Worm (Caenorhabditis elegans): Measurements from ENCODE around the gene ZK355.3.

ce11 chrII:2965215-2965998, 38.0 kb upstream of the ZK355.3 start:
- no peak for TF ChIP-seq blmp-1 (tag; optimal IDR thresholded peaks at IDR 0.05; ENCODE audit: insufficient read depth)
- TF ChIP-seq zag-1 (tag; optimal IDR thresholded peaks at IDR 0.05): no peak
- TF ChIP-seq nhr-77 (tag; optimal IDR thresholded peaks at IDR 0.05): no peak
- TF ChIP-seq nhr-21 (tag; optimal IDR thresholded peaks at IDR 0.05): no peak
- no peak for TF ChIP-seq lin-39 (tag; optimal IDR thresholded peaks at IDR 0.05)
- TF ChIP-seq nhr-11 (tag; optimal IDR thresholded peaks at IDR 0.05): no peak
- no peak for TF ChIP-seq skn-1 (tag; optimal IDR thresholded peaks at IDR 0.05)
- TF ChIP-seq fos-1 (tag; optimal IDR thresholded peaks at IDR 0.05): no peak
- no peak for TF ChIP-seq ZK546.5 (tag; optimal IDR thresholded peaks at IDR 0.05)
- no peak for TF ChIP-seq unc-39 (tag; optimal IDR thresholded peaks at IDR 0.05)
- TF ChIP-seq mdl-1 (tag; optimal IDR thresholded peaks at IDR 0.05): no peak
- no peak for TF ChIP-seq nhr-12 (tag; optimal IDR thresholded peaks at IDR 0.05)
- no peak for TF ChIP-seq elt-3 (tag; optimal IDR thresholded peaks at IDR 0.05)
